Worm (Caenorhabditis elegans): ENCODE measurements around the gene F55C12.19.

F55C12.19 gene

DNA sequence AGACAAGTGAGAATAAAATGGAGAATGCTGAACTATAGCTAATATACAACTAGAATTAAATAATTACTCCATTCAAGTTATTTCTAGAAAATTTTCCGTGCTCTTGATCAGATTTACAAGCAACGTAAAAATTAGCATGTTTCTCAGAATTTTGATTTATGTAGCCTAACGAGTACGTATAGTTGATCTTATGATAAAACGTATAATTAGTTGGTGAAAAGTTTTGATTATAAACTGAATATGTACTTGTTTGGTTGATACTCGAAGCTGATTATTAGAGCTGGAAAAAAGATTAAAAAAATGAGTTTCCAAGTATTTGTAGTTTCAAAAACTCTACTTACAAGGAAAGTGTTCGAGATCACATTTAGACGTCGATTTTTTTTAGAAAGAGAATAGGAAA, 30.6 kb downstream of the F55C12.19 start:
- TF ChIP-seq ceh-36 (tag; optimal IDR thresholded peaks at IDR 0.05) (no peak), hmbx-1 (tag; optimal IDR thresholded peaks at IDR 0.05) (no peak), tra-4 (tag; optimal IDR thresholded peaks at IDR 0.05) (no peak), sea-1 (GFP tag; conservative IDR thresholded peaks at IDR 0.05) (no peak), hnd-1 (tag; optimal IDR thresholded peaks at IDR 0.05) (no peak), B0310.2 (tag; optimal IDR thresholded peaks at IDR 0.05) (no peak)

DNA sequence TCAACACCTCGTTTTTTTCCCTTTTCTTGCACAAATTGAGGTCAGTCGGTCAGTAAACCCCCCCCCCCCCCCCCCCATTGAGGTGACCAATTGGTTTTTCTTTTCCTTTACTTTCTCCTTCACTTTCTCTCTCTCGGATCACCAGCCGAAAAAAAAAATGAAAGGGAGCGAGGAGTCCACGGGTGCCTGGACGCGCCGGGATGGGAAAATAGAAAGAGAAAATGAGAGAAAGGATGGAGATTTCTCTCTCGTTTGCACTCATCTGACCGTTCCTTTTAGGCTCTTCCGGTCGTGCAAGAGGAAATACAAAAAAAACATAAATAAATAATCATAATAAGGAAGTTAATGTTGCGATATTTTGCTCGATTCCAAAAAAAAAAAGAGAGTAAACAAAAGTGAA, 33.1 kb downstream of the F55C12.19 start:
- no peak for TF ChIP-seq hnd-1 (tag; optimal IDR thresholded peaks at IDR 0.05)
- TF ChIP-seq tbx-37 (GFP tag; conservative IDR thresholded peaks at IDR 0.05): no peak
- no peak for TF ChIP-seq sea-1 (GFP tag; conservative IDR thresholded peaks at IDR 0.05)
- TF ChIP-seq scrt-1 (GFP tag; IDR thresholded peaks at IDR 0.05): no peak
- no peak for TF ChIP-seq ceh-13 (GFP tag; optimal IDR thresholded peaks at IDR 0.05)

DNA sequence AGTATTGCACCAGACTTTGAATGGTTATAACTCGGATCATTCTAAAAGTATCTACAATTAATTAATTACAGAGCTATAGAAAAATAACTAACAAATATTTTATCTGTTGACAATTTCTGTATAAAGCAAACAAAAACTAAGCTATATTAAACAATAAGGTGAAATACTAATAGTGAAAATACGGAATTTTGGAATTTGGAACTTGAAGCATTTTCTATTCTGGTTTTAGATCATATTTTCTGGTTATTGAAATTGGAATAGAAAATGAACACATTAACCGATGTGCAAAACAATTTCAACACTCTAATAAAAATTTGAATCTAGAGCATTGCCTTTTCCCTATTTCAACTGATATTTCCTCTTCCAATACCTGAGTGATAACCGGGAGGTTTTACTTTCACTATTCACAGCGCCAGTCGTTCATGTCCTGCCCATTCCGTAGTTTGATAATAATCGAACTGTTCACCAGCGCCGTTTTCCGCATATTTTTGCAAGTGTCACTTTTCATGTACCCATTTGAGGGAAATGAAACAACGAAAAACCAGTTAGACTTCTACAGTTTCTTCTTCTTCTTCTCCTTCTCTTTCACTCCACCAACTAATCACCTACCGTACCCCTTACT, 34.0 kb downstream of the F55C12.19 start:
- TF ChIP-seq scrt-1 (GFP tag; IDR thresholded peaks at IDR 0.05): no peak
- TF ChIP-seq tra-4 (tag; optimal IDR thresholded peaks at IDR 0.05): no peak
- no peak for TF ChIP-seq flt-1 (GFP tag; IDR thresholded peaks at IDR 0.05)
- TF ChIP-seq ets-7 (tag; optimal IDR thresholded peaks at IDR 0.05): no peak
- TF ChIP-seq ceh-13 (GFP tag; optimal IDR thresholded peaks at IDR 0.05): no peak
- no peak for TF ChIP-seq hmg-4 (GFP tag; optimal IDR thresholded peaks at IDR 0.05)
- TF ChIP-seq hnd-1 (tag; optimal IDR thresholded peaks at IDR 0.05): no peak

DNA sequence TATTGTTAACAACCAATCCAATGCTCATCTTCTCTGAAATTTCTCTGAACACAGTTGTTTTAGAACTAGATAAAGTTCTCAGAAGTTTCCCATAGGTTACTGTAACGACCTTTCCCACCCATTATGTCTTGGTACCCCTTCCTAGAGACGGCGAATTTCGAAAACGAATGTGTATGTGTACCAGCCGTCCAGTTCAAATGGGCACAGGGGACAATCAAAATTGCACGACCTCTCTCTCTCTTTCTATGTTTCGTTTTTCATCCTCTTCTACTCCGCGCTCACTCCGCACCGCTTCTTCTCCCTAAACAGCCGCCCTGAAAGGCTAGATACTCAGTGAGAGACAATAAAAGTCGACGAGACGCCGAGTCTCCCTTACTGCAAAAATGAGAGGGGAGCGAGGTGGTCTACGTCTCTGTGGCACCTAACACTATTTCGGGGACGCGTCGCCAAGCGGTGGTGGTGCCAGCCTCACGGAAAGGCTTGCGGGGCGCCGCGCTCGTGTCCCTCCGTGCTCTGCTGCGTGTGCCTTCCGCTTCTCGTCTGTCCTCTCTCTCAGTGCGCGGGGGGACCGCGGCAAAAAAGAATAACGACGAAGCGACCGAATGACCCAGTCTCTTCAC, 35.6 kb downstream of the F55C12.19 start:
- TF ChIP-seq aly-1 (tag; optimal IDR thresholded peaks at IDR 0.05): peak; percentile 34
- no peak for TF ChIP-seq ama-1 (optimal IDR thresholded peaks at IDR 0.05)

DNA sequence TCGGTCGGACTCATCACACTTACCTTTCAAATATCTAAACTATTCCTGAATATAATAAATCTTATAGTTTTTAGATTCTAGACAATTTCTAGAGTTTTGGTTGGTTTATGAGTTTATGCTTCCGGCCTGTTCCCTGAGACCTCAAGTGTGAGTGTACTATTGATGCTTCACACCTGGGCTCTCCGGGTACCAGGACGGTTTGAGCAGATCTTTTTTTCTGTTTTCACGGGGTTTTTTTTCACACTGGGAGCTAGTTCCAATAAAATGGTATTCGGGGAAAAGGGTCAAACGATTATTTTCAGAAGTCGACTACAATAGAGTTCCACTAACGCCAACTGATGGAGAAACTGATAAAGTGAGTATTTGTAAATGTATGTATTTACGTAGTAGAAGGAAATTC, 36.2 kb downstream of the F55C12.19 start:
- TF ChIP-seq hnd-1 (tag; optimal IDR thresholded peaks at IDR 0.05) (no peak), ets-7 (tag; optimal IDR thresholded peaks at IDR 0.05) (no peak), hmbx-1 (tag; optimal IDR thresholded peaks at IDR 0.05) (no peak), flt-1 (GFP tag; IDR thresholded peaks at IDR 0.05) (no peak), sea-1 (GFP tag; conservative IDR thresholded peaks at IDR 0.05) (no peak), tbx-37 (GFP tag; conservative IDR thresholded peaks at IDR 0.05) (no peak), tbx-11 (GFP tag; IDR thresholded peaks at IDR 0.05) (no peak), tra-4 (tag; optimal IDR thresholded peaks at IDR 0.05) (no peak), hmg-4 (GFP tag; optimal IDR thresholded peaks at IDR 0.05) (no peak), scrt-1 (GFP tag; IDR thresholded peaks at IDR 0.05) (no peak), ceh-13 (GFP tag; optimal IDR thresholded peaks at IDR 0.05) (no peak)

DNA sequence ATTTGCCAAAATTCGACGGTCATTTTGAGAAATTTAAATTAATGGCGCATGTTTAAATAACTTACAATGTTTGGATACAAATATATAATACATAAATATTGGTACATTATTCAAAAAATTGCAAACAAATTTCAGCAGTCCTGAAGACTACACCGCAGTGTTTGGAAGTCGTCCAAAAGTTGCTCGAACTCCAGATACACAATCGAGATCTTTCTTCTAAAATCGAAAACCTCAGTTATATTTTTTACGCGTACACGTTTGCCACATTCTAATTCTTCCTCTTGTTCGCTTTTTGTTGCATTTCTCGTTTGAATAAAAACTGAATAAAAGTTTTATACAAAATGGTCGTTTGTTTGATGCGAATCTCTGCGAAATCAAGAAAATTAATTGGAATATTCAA, 38.3 kb downstream of the F55C12.19 start, which contains the start of gene tsp-18:
Gene tsp-18, plus strand, starts transcription at position 301 of the 400 bp plus-strand sequence.
- TF ChIP-seq F13C5.2 (tag; optimal IDR thresholded peaks at IDR 0.05) (no peak), hmg-4 (GFP tag; optimal IDR thresholded peaks at IDR 0.05) (no peak), ets-7 (tag; optimal IDR thresholded peaks at IDR 0.05) (no peak), tbx-37 (GFP tag; conservative IDR thresholded peaks at IDR 0.05) (no peak), ama-1 (optimal IDR thresholded peaks at IDR 0.05) (no peak), flt-1 (GFP tag; IDR thresholded peaks at IDR 0.05) (no peak), scrt-1 (GFP tag; IDR thresholded peaks at IDR 0.05) (no peak)

DNA sequence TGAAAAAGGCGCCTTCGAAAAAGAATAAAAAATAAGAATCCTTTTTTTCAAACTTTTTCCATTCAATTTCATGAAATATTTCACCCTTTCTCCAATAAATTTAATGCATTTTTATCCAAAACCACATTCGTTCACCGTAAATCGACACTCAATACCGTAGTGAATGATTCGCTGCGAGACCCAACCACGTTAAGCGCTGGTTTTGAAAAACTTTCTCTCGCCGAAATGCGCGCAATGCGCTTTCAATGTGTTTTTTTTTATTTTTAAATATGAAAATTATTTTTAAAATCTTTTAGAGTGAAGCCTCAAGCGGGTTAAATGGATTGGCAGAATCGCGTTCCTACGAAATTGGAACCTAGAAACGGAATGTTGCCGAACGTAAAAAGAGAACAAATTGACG, 40.3 kb downstream of the F55C12.19 start, which contains the start of gene F59G1.8:
Gene F59G1.8, plus strand, starts transcription at position 293 of the 400 bp plus-strand sequence.
- TF ChIP-seq B0310.2 (tag; optimal IDR thresholded peaks at IDR 0.05): no peak
- TF ChIP-seq ceh-13 (GFP tag; optimal IDR thresholded peaks at IDR 0.05): no peak
- no peak for TF ChIP-seq tbx-37 (GFP tag; conservative IDR thresholded peaks at IDR 0.05)
- no peak for TF ChIP-seq hnd-1 (tag; optimal IDR thresholded peaks at IDR 0.05)
- no peak for TF ChIP-seq ceh-36 (tag; optimal IDR thresholded peaks at IDR 0.05)
- TF ChIP-seq hmbx-1 (tag; optimal IDR thresholded peaks at IDR 0.05): no peak
- TF ChIP-seq flt-1 (GFP tag; IDR thresholded peaks at IDR 0.05): no peak
- no peak for TF ChIP-seq tbx-11 (GFP tag; IDR thresholded peaks at IDR 0.05)
- TF ChIP-seq sea-1 (GFP tag; conservative IDR thresholded peaks at IDR 0.05): no peak
- no peak for TF ChIP-seq F13C5.2 (tag; optimal IDR thresholded peaks at IDR 0.05)
- TF ChIP-seq hmg-4 (GFP tag; optimal IDR thresholded peaks at IDR 0.05): no peak
- no peak for TF ChIP-seq scrt-1 (GFP tag; IDR thresholded peaks at IDR 0.05)
- no peak for TF ChIP-seq ets-7 (tag; optimal IDR thresholded peaks at IDR 0.05)
- no peak for TF ChIP-seq aly-1 (tag; optimal IDR thresholded peaks at IDR 0.05)
- no peak for TF ChIP-seq ama-1 (optimal IDR thresholded peaks at IDR 0.05)
- no peak for TF ChIP-seq pes-1 (GFP tag; IDR thresholded peaks at IDR 0.05)

DNA sequence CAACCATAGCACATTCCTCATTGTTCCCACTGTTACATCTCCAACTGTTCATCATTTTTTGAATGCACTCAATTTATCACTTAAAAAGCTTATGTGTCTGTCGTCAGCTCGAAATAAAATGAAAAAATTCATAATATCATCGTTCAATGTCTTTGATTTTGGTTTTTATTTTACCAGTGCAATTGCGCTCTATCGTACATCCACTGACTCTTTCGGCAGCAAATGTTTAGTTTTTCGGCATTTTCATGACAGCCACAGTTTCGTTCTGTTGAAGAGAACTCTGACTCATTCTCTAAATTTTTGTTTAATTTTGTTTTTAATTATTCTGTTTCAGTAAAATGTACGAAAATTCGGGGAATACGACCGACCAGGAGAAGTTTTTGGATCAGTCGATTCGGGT, 41.5 kb downstream of the F55C12.19 start, which contains the start of gene vps-35:
Gene vps-35, plus strand, starts transcription at position 335 of the 400 bp plus-strand sequence.
- TF ChIP-seq sea-1 (GFP tag; conservative IDR thresholded peaks at IDR 0.05) (no peak), tbx-37 (GFP tag; conservative IDR thresholded peaks at IDR 0.05) (no peak), ets-7 (tag; optimal IDR thresholded peaks at IDR 0.05) (no peak), B0310.2 (tag; optimal IDR thresholded peaks at IDR 0.05) (no peak), hnd-1 (tag; optimal IDR thresholded peaks at IDR 0.05) (no peak), tbx-11 (GFP tag; IDR thresholded peaks at IDR 0.05) (no peak), ama-1 (optimal IDR thresholded peaks at IDR 0.05) (no peak), ceh-36 (tag; optimal IDR thresholded peaks at IDR 0.05) (no peak), flt-1 (GFP tag; IDR thresholded peaks at IDR 0.05) (no peak), hmbx-1 (tag; optimal IDR thresholded peaks at IDR 0.05) (no peak), tra-4 (tag; optimal IDR thresholded peaks at IDR 0.05) (no peak), scrt-1 (GFP tag; IDR thresholded peaks at IDR 0.05) (no peak), hmg-4 (GFP tag; optimal IDR thresholded peaks at IDR 0.05) (no peak), aly-1 (tag; optimal IDR thresholded peaks at IDR 0.05) (no peak), ceh-13 (GFP tag; optimal IDR thresholded peaks at IDR 0.05) (no peak)

All from whole organism, early embryonic.